Fruit fly (Drosophila melanogaster): ENCODE measurements around the gene LKRSDH.

LKRSDH gene

dm6 chr2L:7810519-7810918, 14.8 kb upstream of the LKRSDH start, which contains the start of gene Cdc14:
Gene Cdc14, minus strand, starts transcription at chr2L:7810703.
- TF ChIP-seq Rel (GFP tag; optimal IDR thresholded peaks at IDR 0.05): no peak
- TF ChIP-seq Rel (tag; optimal IDR thresholded peaks at IDR 0.05): peak; percentile 59
- peak; percentile 28 for TF ChIP-seq Vsx2 (GFP tag; optimal IDR thresholded peaks at IDR 0.05; ENCODE audit: partially characterized antibody)
- peak; percentile 3 for TF ChIP-seq Sp1 (GFP tag; optimal IDR thresholded peaks at IDR 0.05)
- peak; percentile 5 for TF ChIP-seq fru (GFP tag; optimal IDR thresholded peaks at IDR 0.05)
- TF ChIP-seq Dif (GFP tag; optimal IDR thresholded peaks at IDR 0.05; ENCODE audit: partially characterized antibody): no peak
- no peak for TF ChIP-seq CG32264 (GFP tag; optimal IDR thresholded peaks at IDR 0.05)
- TF ChIP-seq foxo (GFP tag; optimal IDR thresholded peaks at IDR 0.05): peak in 1 of 2 experiments; percentile 4
- TF ChIP-seq Hr83 (GFP tag; optimal IDR thresholded peaks at IDR 0.05; ENCODE audit: poor library complexity, severe bottlenecking): peak; percentile 60
- TF ChIP-seq br (GFP tag; optimal IDR thresholded peaks at IDR 0.05): peak; percentile 6

- TF ChIP-seq usp (GFP tag; optimal IDR thresholded peaks at IDR 0.05) (no peak), rgr (GFP tag; optimal IDR thresholded peaks at IDR 0.05) (peak; percentile 41), lola (GFP tag; optimal IDR thresholded peaks at IDR 0.05) (no peak), woc (GFP tag; optimal IDR thresholded peaks at IDR 0.05) (no peak), Hr83 (GFP tag; optimal IDR thresholded peaks at IDR 0.05; ENCODE audit: poor library complexity, severe bottlenecking) (peak; percentile 95), Sp1 (GFP tag; optimal IDR thresholded peaks at IDR 0.05) (peak; percentile 26), N (GFP tag; optimal IDR thresholded peaks at IDR 0.05) (peak; percentile 71), Hnf4 (GFP tag; optimal IDR thresholded peaks at IDR 0.05) (no peak), psq (GFP tag; optimal IDR thresholded peaks at IDR 0.05) (peak; percentile 30), dmrt93B (GFP tag; optimal IDR thresholded peaks at IDR 0.05) (no peak), pan (optimal IDR thresholded peaks at IDR 0.05) (no peak), Mio (GFP tag; optimal IDR thresholded peaks at IDR 0.05) (no peak), CG32264 (GFP tag; optimal IDR thresholded peaks at IDR 0.05) (no peak), GATAd (GFP tag; optimal IDR thresholded peaks at IDR 0.05) (no peak), sage (GFP tag; optimal IDR thresholded peaks at IDR 0.05) (no peak), Dfd (GFP tag; optimal IDR thresholded peaks at IDR 0.05) (no peak), OdsH (GFP tag; optimal IDR thresholded peaks at IDR 0.05) (no peak), Vsx2 (GFP tag; optimal IDR thresholded peaks at IDR 0.05; ENCODE audit: partially characterized antibody) (peak; percentile 99), sv (GFP tag; optimal IDR thresholded peaks at IDR 0.05) (no peak), Abd-B (GFP tag; optimal IDR thresholded peaks at IDR 0.05) (no peak), fru (GFP tag; optimal IDR thresholded peaks at IDR 0.05) (peak; percentile 53), dl (GFP tag; optimal IDR thresholded peaks at IDR 0.05; ENCODE audit: insufficient read depth in 1 of 2, partially characterized antibody in 2 of 2) (peak; percentile 93 to 95), CrebA (GFP tag; optimal IDR thresholded peaks at IDR 0.05; ENCODE audit: borderline replicate concordance) (no peak), Rel (GFP tag; optimal IDR thresholded peaks at IDR 0.05) (no peak), Rel (tag; optimal IDR thresholded peaks at IDR 0.05) (peak; percentile 68), Jra (GFP tag; optimal IDR thresholded peaks at IDR 0.05) (peak; percentile 39), dsf (GFP tag; optimal IDR thresholded peaks at IDR 0.05; ENCODE audit: borderline replicate concordance) (no peak), tai (GFP tag; optimal IDR thresholded peaks at IDR 0.05) (no peak), h (GFP tag; optimal IDR thresholded peaks at IDR 0.05) (peak; percentile 59), Myc (optimal IDR thresholded peaks at IDR 0.05) (no peak), Dif (GFP tag; optimal IDR thresholded peaks at IDR 0.05; ENCODE audit: partially characterized antibody) (peak; percentile 99), CG9705 (GFP tag; optimal IDR thresholded peaks at IDR 0.05) (peak; percentile 19), jim (GFP tag; optimal IDR thresholded peaks at IDR 0.05) (no peak), Hr78 (GFP tag; optimal IDR thresholded peaks at IDR 0.05) (no peak), brk (GFP tag; optimal IDR thresholded peaks at IDR 0.05) (no peak), HLH106 (tag; optimal IDR thresholded peaks at IDR 0.05) (no peak), foxo (GFP tag; optimal IDR thresholded peaks at IDR 0.05) (no peak), ey (GFP tag; optimal IDR thresholded peaks at IDR 0.05) (peak; percentile 6), br (GFP tag; optimal IDR thresholded peaks at IDR 0.05) (peak; percentile 40)
Observed at dm6 chr2L:7809699-7810088, 13.9 kb upstream of the LKRSDH start.
